Worm (Caenorhabditis elegans): ENCODE measurements around the gene F55G1.6.

DNA sequence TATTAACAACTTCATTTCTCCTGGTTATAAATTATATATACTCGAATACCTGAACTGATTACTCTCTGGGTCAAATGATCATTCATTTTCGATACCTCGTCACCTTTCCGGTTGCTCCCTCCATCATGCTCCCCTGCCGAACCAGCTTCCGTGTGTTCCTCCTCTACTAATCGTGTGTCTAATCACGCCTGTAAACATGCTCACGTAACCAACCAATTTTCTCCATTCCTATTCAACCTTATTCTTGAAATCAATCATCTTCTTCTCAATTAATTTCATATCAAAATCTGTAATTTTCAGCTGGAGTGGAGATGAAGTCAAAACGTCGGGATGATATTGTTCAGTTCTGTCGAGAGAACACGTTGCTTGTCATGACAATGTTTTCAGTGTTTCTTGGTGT lies 30.0 kb downstream of the F55G1.6 start, which contains the start of gene glt-6:
- TF ChIP-seq ztf-16 (tag; optimal IDR thresholded peaks at IDR 0.05) (no peak), nhr-232 (tag; optimal IDR thresholded peaks at IDR 0.05) (no peak), pha-4 (tag; optimal IDR thresholded peaks at IDR 0.05) (no peak), fax-1 (tag; optimal IDR thresholded peaks at IDR 0.05) (no peak), ets-4 (tag; optimal IDR thresholded peaks at IDR 0.05) (no peak), pqm-1 (tag; optimal IDR thresholded peaks at IDR 0.05) (no peak), elt-4 (tag; optimal IDR thresholded peaks at IDR 0.05) (no peak), F13H6.1 (tag; optimal IDR thresholded peaks at IDR 0.05) (no peak), nfya-1 (tag; optimal IDR thresholded peaks at IDR 0.05) (no peak)
